Fruit fly (Drosophila melanogaster): ENCODE measurements around the gene Lmpt.

Gene Lmpt

DNA sequence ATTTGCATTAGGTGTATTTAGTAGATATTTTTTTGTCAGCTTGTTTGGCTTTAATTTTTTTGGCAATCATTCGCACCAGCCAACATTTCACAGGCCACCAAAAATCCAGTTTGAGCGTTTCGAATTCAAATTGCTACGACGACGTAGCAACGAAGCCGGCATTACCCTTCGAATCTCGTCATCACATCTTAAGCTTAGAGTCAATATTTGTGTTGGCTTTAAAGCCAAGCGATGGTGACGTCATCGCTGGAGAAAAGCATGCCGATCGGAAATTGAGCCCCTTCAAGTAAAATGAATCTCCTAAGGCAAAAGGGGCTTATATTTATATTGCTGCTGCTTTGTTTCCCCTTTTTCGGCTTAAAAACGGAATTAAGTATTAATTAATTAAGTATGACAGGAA is 6.5 kb downstream of the Lmpt start:
- TF ChIP-seq psq (optimal IDR thresholded peaks at IDR 0.05) = no peak
- no peak for TF ChIP-seq usp (GFP tag; optimal IDR thresholded peaks at IDR 0.05)
- no peak for TF ChIP-seq Dll (optimal IDR thresholded peaks at IDR 0.05)
- no peak for TF ChIP-seq pan (optimal IDR thresholded peaks at IDR 0.05)
- TF ChIP-seq EcR (GFP tag; optimal IDR thresholded peaks at IDR 0.05) = no peak
- TF ChIP-seq CG8478 (optimal IDR thresholded peaks at IDR 0.05) = no peak

DNA sequence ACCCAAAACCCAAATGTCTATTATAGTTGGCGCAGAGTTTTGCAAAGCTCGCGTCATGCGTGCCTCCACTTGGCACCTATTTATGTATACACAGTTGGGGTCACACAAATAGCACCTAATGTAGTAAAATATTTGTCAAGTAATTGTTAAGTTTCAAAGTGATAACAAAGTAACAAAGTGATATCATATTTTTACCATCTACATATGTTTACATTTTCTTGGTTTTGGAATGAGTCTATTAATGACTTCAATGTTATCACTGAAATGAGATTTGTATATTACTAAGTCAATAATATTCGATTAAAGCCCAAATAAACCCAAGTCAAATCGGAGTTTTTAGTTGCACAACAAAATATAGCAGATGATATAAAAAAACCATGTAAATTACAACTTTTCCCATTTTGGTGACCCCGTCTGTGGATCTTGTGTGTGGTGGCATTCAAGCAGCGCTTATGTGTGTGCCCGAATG is 7.4 kb downstream of the Lmpt start:
- TF ChIP-seq pan (optimal IDR thresholded peaks at IDR 0.05) = no peak
- no peak for TF ChIP-seq EcR (GFP tag; optimal IDR thresholded peaks at IDR 0.05)
- TF ChIP-seq Dll (optimal IDR thresholded peaks at IDR 0.05) = no peak
- no peak for TF ChIP-seq CG8478 (optimal IDR thresholded peaks at IDR 0.05)
- no peak for TF ChIP-seq usp (GFP tag; optimal IDR thresholded peaks at IDR 0.05)
- TF ChIP-seq psq (optimal IDR thresholded peaks at IDR 0.05) = no peak

DNA sequence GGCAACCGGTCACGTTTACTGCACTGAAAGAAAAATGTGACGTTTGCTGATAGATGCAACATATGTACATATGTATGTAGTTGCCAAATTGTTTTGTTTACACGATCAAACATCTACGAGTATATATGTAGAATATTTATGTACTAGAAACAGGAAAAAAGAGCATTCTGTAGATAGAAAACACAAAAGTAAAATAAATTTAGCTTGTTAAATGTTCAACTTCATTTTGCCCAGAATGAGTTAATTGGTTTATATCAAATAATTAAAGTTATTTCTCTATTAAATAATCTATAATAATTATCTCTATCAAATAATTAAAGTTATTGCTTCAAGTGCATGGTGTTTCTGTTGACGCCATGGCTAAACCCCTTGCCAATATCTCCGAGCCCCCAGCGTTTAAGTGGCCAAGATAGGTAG is 8.0 kb downstream of the Lmpt start:
- no peak for TF ChIP-seq EcR (GFP tag; optimal IDR thresholded peaks at IDR 0.05)
- no peak for TF ChIP-seq psq (optimal IDR thresholded peaks at IDR 0.05)
- no peak for TF ChIP-seq pan (optimal IDR thresholded peaks at IDR 0.05)
- TF ChIP-seq CG8478 (optimal IDR thresholded peaks at IDR 0.05) = no peak
- no peak for TF ChIP-seq usp (GFP tag; optimal IDR thresholded peaks at IDR 0.05)
- TF ChIP-seq Dll (optimal IDR thresholded peaks at IDR 0.05) = no peak

DNA sequence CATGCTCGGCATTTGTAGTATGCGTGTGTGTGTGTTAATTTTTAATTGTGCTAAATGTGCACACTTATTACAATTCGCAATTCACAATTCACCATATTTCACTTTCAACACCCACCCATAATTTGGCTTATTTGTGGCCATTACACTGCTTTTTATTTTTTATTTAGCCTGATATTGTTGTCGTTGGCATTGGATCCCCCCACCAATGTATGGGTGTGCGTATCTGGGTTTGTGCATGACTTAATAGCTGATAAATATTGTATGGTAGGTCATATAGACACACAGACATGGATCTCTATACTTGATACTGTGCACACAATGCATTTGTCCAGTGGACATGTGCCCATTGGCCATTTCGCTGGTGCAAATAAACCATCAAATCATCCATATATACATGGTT is 8.6 kb downstream of the Lmpt start:
- TF ChIP-seq EcR (GFP tag; optimal IDR thresholded peaks at IDR 0.05) (no peak), Dll (optimal IDR thresholded peaks at IDR 0.05) (no peak), CG8478 (optimal IDR thresholded peaks at IDR 0.05) (no peak), pan (optimal IDR thresholded peaks at IDR 0.05) (no peak), usp (GFP tag; optimal IDR thresholded peaks at IDR 0.05) (no peak), psq (optimal IDR thresholded peaks at IDR 0.05) (no peak)

DNA sequence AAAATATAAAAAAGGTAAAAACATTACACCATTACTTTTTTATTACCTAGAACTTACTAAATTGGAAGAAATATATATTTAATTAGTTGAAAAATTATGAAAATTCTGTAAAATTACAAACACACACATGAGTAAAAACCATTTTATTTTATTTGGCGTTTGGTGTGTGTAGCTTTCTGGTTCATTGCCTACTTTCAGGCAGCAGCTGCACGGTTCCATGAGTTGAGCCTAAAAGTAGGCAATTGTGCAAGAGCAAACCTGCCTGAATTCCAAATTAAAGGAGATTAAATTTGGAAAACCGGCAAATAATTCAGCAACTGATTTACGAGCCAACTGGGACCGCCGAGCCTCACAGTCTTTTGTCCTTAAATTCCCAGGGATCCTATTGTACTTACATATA is 10.4 kb downstream of the Lmpt start:
- no peak for TF ChIP-seq Dll (optimal IDR thresholded peaks at IDR 0.05)
- TF ChIP-seq pan (optimal IDR thresholded peaks at IDR 0.05) = no peak
- no peak for TF ChIP-seq EcR (GFP tag; optimal IDR thresholded peaks at IDR 0.05)
- TF ChIP-seq usp (GFP tag; optimal IDR thresholded peaks at IDR 0.05) = no peak
- no peak for TF ChIP-seq CG8478 (optimal IDR thresholded peaks at IDR 0.05)

DNA sequence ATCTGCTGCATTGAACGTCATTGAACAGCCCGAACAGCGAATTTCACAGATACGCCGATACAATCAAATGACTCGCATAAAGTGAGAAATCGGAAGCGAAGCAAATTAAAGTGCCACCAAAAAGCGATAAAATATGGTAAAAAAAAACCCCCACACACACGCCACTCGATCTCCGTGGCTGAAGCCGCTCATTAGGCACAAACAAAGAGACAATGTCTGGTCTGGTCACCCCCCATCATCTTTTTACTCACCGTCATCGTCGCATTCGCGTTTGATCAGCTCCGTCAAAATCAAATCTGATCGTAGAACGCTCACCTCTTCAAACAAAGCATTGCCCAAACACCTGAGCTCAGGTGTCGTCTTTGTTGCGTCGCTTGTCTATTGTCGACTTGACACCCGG is 10.9 kb downstream of the Lmpt start:
- TF ChIP-seq psq (optimal IDR thresholded peaks at IDR 0.05) = no peak
- no peak for TF ChIP-seq CG8478 (optimal IDR thresholded peaks at IDR 0.05)

DNA sequence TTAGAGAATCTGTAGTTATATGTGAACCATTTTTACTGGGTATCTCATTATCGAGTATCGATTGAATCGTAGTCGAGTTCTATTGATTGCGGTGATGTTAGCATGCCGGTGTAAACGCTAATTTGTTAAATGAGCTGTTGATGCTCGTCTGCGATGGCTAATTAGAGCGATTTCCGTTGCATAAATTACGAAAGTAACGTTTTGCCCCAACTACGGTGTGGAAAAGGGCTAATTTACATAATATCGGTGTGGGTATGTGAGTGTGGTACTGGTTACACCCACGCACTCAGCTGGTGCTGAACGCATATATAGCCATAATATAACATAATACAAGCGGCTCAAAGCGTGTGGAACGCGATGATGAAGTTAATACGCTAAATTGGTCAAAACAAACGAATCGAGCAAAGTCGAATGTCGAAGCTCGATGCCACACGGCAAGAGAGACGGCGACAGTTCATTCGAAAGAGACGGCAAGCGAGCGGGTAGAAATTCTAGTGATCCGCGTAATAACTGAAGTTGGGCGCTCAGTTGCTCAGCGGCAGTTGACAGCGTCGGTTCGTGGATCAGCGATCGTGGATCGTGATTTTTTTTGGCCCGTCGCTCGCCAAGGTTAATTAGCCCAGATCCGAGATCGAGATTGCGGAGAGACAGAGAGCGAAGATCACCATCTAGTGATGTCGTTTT is 11.8 kb downstream of the Lmpt start, which contains the start of gene CG32170:
TSS of gene CG32170 (plus strand) at position 525 of the 684 bp plus-strand sequence.
- TF ChIP-seq EcR (GFP tag; optimal IDR thresholded peaks at IDR 0.05) = no peak
- no peak for TF ChIP-seq usp (GFP tag; optimal IDR thresholded peaks at IDR 0.05)
- no peak for TF ChIP-seq CG8478 (optimal IDR thresholded peaks at IDR 0.05)
- no peak for TF ChIP-seq pan (optimal IDR thresholded peaks at IDR 0.05)
- no peak for TF ChIP-seq psq (optimal IDR thresholded peaks at IDR 0.05)
- no peak for TF ChIP-seq Dll (optimal IDR thresholded peaks at IDR 0.05)

DNA sequence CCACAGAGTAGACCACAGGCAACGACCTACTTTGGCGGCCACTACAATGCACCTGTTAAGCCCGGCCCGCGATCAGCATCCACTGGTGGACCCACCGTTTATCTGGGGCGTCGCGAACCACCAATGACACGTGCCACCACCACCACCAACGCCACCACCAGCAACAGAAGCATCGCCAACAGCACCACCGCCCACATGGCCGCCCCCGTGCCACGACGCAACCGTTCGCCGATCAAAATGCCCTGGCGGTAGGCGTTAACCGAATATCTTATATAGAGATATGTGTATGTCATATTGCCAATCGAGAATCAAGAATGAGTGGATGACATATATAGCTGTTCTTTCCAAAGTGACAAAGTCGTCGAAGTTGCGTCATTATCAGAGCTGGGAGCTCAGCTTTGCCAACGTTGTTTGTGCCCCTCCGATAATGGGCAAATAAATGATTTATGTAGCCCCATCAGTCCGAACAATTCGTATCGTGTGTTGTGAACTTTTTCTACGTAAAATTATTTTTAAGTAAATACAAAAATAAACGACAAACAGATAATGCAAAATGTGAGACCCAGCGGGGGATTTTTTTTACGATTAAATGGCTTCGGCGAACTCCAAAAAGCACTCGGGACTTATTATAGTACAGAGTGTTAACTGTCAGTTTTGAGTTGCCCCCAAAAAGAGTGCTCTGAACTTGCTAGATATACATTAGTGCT is 13.9 kb downstream of the Lmpt start:
- TF ChIP-seq Dll (optimal IDR thresholded peaks at IDR 0.05) (no peak), CG8478 (optimal IDR thresholded peaks at IDR 0.05) (no peak), usp (GFP tag; optimal IDR thresholded peaks at IDR 0.05) (no peak), EcR (GFP tag; optimal IDR thresholded peaks at IDR 0.05) (no peak), psq (optimal IDR thresholded peaks at IDR 0.05) (no peak), pan (optimal IDR thresholded peaks at IDR 0.05) (no peak)

DNA sequence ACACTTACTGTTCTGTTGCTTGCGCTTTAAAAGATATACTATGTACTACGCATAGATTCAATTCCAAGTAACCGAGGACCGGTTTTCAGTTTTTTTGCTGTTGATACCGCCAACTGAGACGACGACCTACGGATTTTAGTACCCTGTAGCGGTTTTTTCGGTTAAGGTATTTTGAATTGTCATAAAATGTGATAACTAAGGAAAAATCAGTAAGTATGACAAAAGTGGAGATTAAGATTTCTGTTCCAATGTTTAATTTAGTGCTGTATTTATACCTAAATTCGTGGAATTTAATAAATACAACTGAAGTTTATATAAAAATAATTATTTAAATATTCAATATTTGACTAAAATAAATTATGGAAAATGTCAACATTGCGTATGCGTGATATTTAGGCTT is 16.0 kb downstream of the Lmpt start:
- TF ChIP-seq psq (optimal IDR thresholded peaks at IDR 0.05) (no peak), pan (optimal IDR thresholded peaks at IDR 0.05) (no peak), Dll (optimal IDR thresholded peaks at IDR 0.05) (no peak), usp (GFP tag; optimal IDR thresholded peaks at IDR 0.05) (no peak), CG8478 (optimal IDR thresholded peaks at IDR 0.05) (no peak), EcR (GFP tag; optimal IDR thresholded peaks at IDR 0.05) (no peak)

DNA sequence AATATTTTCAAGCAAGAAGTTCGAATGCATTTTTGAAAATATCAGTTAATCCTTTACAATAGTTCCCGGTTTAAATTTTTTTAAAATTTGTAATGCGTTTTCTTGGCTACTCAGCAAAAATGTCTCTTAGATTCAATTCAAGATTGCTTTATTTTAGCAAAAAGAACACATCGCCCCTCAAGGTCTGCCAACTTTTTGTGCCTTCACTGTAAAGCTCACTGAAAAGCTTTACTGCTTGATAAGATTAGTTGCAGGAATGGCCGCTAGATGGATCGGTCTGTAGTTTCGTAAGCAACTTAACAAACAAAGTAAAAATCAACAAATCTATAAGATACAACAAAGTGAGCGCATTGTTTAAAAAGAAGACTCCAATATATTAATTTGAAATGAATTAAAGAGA is 18.9 kb downstream of the Lmpt start:
- TF ChIP-seq psq (optimal IDR thresholded peaks at IDR 0.05) (no peak), pan (optimal IDR thresholded peaks at IDR 0.05) (no peak), Dll (optimal IDR thresholded peaks at IDR 0.05) (no peak), CG8478 (optimal IDR thresholded peaks at IDR 0.05) (no peak), usp (GFP tag; optimal IDR thresholded peaks at IDR 0.05) (no peak), EcR (GFP tag; optimal IDR thresholded peaks at IDR 0.05) (no peak)

DNA sequence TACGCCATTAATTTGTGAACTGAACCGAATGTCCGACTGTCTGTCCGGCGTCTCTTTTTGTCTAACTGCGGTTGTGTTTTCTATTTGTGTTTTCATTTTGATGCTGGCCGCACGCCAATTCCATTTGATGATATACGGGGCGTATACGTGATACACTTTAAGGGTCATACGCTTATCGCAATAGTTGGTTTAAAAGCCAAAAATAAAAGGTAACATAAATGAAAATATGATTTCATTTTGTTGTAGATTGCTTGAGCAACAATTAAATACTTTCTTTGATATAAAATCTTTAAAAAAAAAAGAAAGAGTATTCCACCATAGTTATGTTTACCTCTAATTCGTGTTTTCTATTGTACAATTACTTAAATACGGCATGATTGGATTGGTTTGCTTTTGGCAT is 19.9 kb downstream of the Lmpt start:
- TF ChIP-seq usp (GFP tag; optimal IDR thresholded peaks at IDR 0.05) (no peak), Dll (optimal IDR thresholded peaks at IDR 0.05) (no peak), pan (optimal IDR thresholded peaks at IDR 0.05) (no peak), EcR (GFP tag; optimal IDR thresholded peaks at IDR 0.05) (no peak), psq (optimal IDR thresholded peaks at IDR 0.05) (no peak), CG8478 (optimal IDR thresholded peaks at IDR 0.05) (no peak)

DNA sequence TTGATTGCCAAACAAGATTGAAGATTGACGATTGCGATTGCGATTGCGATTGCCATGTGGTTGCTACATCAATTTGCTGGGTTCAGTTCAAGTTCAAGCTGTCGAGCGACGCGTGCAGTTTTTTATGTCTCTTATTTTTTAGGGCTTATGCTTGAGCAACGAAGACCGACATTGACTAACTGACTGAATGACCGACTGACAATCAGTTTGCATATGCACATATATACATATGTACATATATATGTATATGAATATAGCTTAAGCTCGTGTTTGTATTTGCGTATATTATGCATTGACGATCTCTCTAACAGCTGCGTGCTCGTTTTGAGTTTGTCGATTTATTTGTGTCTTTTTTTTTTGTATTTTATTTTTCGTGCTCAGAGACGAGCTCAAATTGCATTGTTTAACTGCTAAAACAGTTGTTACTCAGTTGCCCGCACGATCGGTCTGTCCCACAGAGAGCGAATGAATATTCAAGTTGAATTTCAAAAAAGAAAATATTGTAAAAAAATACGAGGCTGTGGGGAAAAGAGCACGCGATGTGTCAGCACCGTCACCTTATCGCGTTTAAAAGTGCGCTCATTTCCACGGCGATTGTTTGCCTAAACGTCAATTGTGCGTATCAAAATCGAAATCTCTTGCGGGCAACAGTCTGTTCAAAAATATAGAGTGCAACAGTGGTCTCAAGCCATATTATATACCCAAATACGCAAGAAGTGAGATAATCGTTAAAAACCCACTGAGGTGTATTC is 21.3 kb downstream of the Lmpt start:
- TF ChIP-seq EcR (GFP tag; optimal IDR thresholded peaks at IDR 0.05) (no peak), CG8478 (optimal IDR thresholded peaks at IDR 0.05) (no peak), usp (GFP tag; optimal IDR thresholded peaks at IDR 0.05) (no peak), pan (optimal IDR thresholded peaks at IDR 0.05) (no peak), psq (optimal IDR thresholded peaks at IDR 0.05) (no peak), Dll (optimal IDR thresholded peaks at IDR 0.05) (no peak)
